Fruit fly (Drosophila melanogaster) whole organism, embryonic: ENCODE measurements around the gene kis.

Experiments used
- Atf6 ChIP-seq: fragments of 200-800 bp; sonication (Bioruptor generic); IDR thresholded peaks from 2 replicates; pipeline ENCODE4 v1.3.6; 2022; ENCODE audit warnings: missing biosample characterization, missing genetic modification characterization
- Blimp-1 ChIP-seq: fragments of 200-800 bp; sonication (Bioruptor generic); optimal IDR thresholded peaks from 3 replicates; lab custom pipeline; 2018; ENCODE audit warnings: missing biosample characterization, missing genetic modification characterization, mild to moderate bottlenecking, moderate library complexity, missing genetic modification reagents
- CG11456 ChIP-seq: fragments of 200-800 bp; sonication (Bioruptor generic); IDR thresholded peaks from 3 replicates; pipeline ENCODE4 v1.3.6; 2022; ENCODE audit warnings: missing biosample characterization, missing genetic modification characterization
- CG11504 ChIP-seq: fragments of 200-800 bp; sonication (Bioruptor generic); optimal IDR thresholded peaks from 3 replicates; lab custom pipeline; 2019; ENCODE audit warnings: missing biosample characterization, mild to moderate bottlenecking, missing genetic modification characterization, moderate library complexity
- CG12104 ChIP-seq: fragments of 200-800 bp; sonication (Bioruptor generic); optimal IDR thresholded peaks from 3 replicates; lab custom pipeline; 2016; ENCODE audit warnings: missing biosample characterization, missing genetic modification characterization
- CG1233 ChIP-seq: fragments of 200-800 bp; sonication (Bioruptor generic); optimal IDR thresholded peaks from 4 replicates; lab custom pipeline; 2018; ENCODE audit warnings: missing biosample characterization, mild to moderate bottlenecking, missing genetic modification characterization
- CG12744 ChIP-seq: fragments of 200-800 bp; sonication (Bioruptor generic); optimal IDR thresholded peaks from 2 replicates; lab custom pipeline; 2016; ENCODE audit warnings: missing biosample characterization, missing genetic modification characterization
- CG15696 ChIP-seq: fragments of 200-800 bp; sonication (Bioruptor generic); optimal IDR thresholded peaks from 2 replicates; lab custom pipeline; 2019; ENCODE audit warnings: missing biosample characterization, mild to moderate bottlenecking, missing genetic modification characterization, moderate library complexity
- CG18476 ChIP-seq: fragments of 200-800 bp; sonication (Bioruptor generic); optimal IDR thresholded peaks from 2 replicates; lab custom pipeline; 2016; ENCODE audit warnings: missing biosample characterization, mild to moderate bottlenecking, missing genetic modification characterization
- CG18764 ChIP-seq: fragments of 200-800 bp; sonication (Bioruptor generic); optimal IDR thresholded peaks from 3 replicates; lab custom pipeline; 2016; ENCODE audit warnings: missing biosample characterization, missing genetic modification characterization
- CG30403 ChIP-seq: fragments of 200-800 bp; sonication (Bioruptor generic); optimal IDR thresholded peaks from 3 replicates; lab custom pipeline; 2016; ENCODE audit warnings: missing biosample characterization, missing genetic modification characterization
- CG32767 ChIP-seq: fragments of 200-800 bp; sonication (Bioruptor generic); IDR thresholded peaks from 2 replicates; pipeline ENCODE4 v1.3.6; 2022; ENCODE audit warnings: missing biosample characterization, missing genetic modification characterization
- CG34422 ChIP-seq: fragments of 200-800 bp; sonication (Bioruptor generic); IDR thresholded peaks from 3 replicates; pipeline ENCODE4 v1.3.6; 2022; ENCODE audit warnings: missing biosample characterization, missing genetic modification characterization
- CG6765 ChIP-seq: fragments of 200-800 bp; sonication (Bioruptor generic); optimal IDR thresholded peaks from 3 replicates; lab custom pipeline; 2017; ENCODE audit warnings: missing biosample characterization, mild to moderate bottlenecking, missing genetic modification characterization
- CG7745 ChIP-seq: fragments of 200-800 bp; sonication (Bioruptor generic); optimal IDR thresholded peaks from 2 replicates; lab custom pipeline; 2018; ENCODE audit warnings: missing biosample characterization, mild to moderate bottlenecking, missing genetic modification characterization, moderate library complexity
- CG7987 ChIP-seq: fragments of 200-800 bp; sonication (Bioruptor generic); optimal IDR thresholded peaks from 2 replicates; lab custom pipeline; 2018; ENCODE audit warnings: missing biosample characterization, mild to moderate bottlenecking, missing genetic modification characterization, moderate library complexity
- CG9215 ChIP-seq: fragments of 200-800 bp; sonication (Bioruptor generic); IDR thresholded peaks from 2 replicates; pipeline ENCODE4 v1.3.6; 2022; ENCODE audit warnings: missing biosample characterization, missing genetic modification characterization
- CkIIα-i1 ChIP-seq: fragments of 200-800 bp; sonication (Bioruptor generic); IDR thresholded peaks from 2 replicates; pipeline ENCODE4 v1.3.6; 2022; ENCODE audit warnings: missing biosample characterization, missing genetic modification characterization
- Eip74EF ChIP-seq, 2 experiments: fragments of 200-800 bp in 1 of 2; fragments of >200 bp in 1 of 2; sonication (Bioruptor generic) in 1 of 2; optimal IDR thresholded peaks; 2 replicates each; lab custom pipeline; 2017 to 2019; ENCODE audit warnings: missing biosample characterization in 2 of 2, missing genetic modification characterization in 2 of 2, mild to moderate bottlenecking in 1 of 2, moderate library complexity in 1 of 2
- Ets97D ChIP-seq: fragments of 200-800 bp; sonication (Bioruptor generic); optimal IDR thresholded peaks from 3 replicates; lab custom pipeline; 2016; ENCODE audit warnings: missing biosample characterization, missing genetic modification characterization
- HmgZ ChIP-seq: fragments of 200-800 bp; sonication (Bioruptor generic); optimal IDR thresholded peaks from 2 replicates; lab custom pipeline; 2018; ENCODE audit warnings: missing biosample characterization, mild to moderate bottlenecking, missing genetic modification characterization
- Mes4 ChIP-seq: fragments of 200-800 bp; sonication (Bioruptor generic); optimal IDR thresholded peaks from 2 replicates; lab custom pipeline; 2016; ENCODE audit warnings: missing biosample characterization, missing genetic modification characterization
- NK7.1 ChIP-seq: fragments of 200-800 bp; sonication (Bioruptor generic); optimal IDR thresholded peaks from 3 replicates; lab custom pipeline; 2016; ENCODE audit warnings: missing biosample characterization, missing genetic modification characterization
- Neu2 ChIP-seq: fragments of 200-800 bp; sonication (Bioruptor generic); optimal IDR thresholded peaks from 3 replicates; lab custom pipeline; 2016; ENCODE audit warnings: missing biosample characterization, missing genetic modification characterization, borderline replicate concordance
- Nf-YB ChIP-seq: fragments of 200-800 bp; sonication (Bioruptor generic); optimal IDR thresholded peaks from 3 replicates; lab custom pipeline; 2019; ENCODE audit warnings: missing biosample characterization, mild to moderate bottlenecking, missing genetic modification characterization, moderate library complexity
- Pdp1 ChIP-seq, 2 experiments: fragments of 200-800 bp; sonication (Bioruptor generic); optimal IDR thresholded peaks; 3 replicates each; lab custom pipeline; 2016; ENCODE audit warnings: missing biosample characterization in 2 of 2, missing genetic modification characterization in 2 of 2, mild to moderate bottlenecking in 1 of 2, moderate library complexity in 1 of 2
- Side ChIP-seq: fragments of 200-800 bp; sonication (Bioruptor generic); optimal IDR thresholded peaks from 2 replicates; lab custom pipeline; 2016; ENCODE audit warnings: missing biosample characterization, missing genetic modification characterization
- Sry-β ChIP-seq: fragments of 200-800 bp; sonication (Bioruptor generic); optimal IDR thresholded peaks from 2 replicates; lab custom pipeline; 2018; ENCODE audit warnings: missing biosample characterization, mild to moderate bottlenecking, missing genetic modification characterization, moderate library complexity
- Sry-δ ChIP-seq: fragments of 200-800 bp; sonication (Bioruptor generic); optimal IDR thresholded peaks from 2 replicates; lab custom pipeline; 2016; ENCODE audit warnings: missing biosample characterization, missing genetic modification characterization
- Ssrp ChIP-seq: fragments of 200-800 bp; sonication (Bioruptor generic); optimal IDR thresholded peaks from 2 replicates; lab custom pipeline; 2018; ENCODE audit warnings: missing biosample characterization, mild to moderate bottlenecking, missing genetic modification characterization, moderate library complexity
- bab2 ChIP-seq: fragments of 200-800 bp; sonication (Bioruptor generic); optimal IDR thresholded peaks from 2 replicates; lab custom pipeline; 2016; ENCODE audit warnings: missing biosample characterization, missing genetic modification characterization
- cas ChIP-seq: fragments of 200-800 bp; sonication (Bioruptor generic); IDR thresholded peaks from 2 replicates; pipeline ENCODE4 v1.3.6; 2022; ENCODE audit warnings: missing biosample characterization, missing genetic modification characterization
- chn ChIP-seq: fragments of 200-800 bp; sonication (Bioruptor generic); optimal IDR thresholded peaks from 2 replicates; lab custom pipeline; 2016; ENCODE audit warnings: missing biosample characterization, missing genetic modification characterization
- dimm ChIP-seq: fragments of 200-800 bp; sonication (Bioruptor generic); IDR thresholded peaks from 2 replicates; pipeline ENCODE4 v1.3.6; 2022; ENCODE audit warnings: missing biosample characterization, missing genetic modification characterization
- dm ChIP-seq: fragments of 200-800 bp; sonication (Bioruptor generic); optimal IDR thresholded peaks from 3 replicates; lab custom pipeline; 2016; ENCODE audit warnings: missing biosample characterization, missing genetic modification characterization
- fd102C ChIP-seq: fragments of 200-800 bp; sonication (Bioruptor generic); optimal IDR thresholded peaks from 2 replicates; lab custom pipeline; 2018; ENCODE audit warnings: missing biosample characterization, mild to moderate bottlenecking, missing genetic modification characterization, moderate library complexity
- gce ChIP-seq: fragments of 200-800 bp; sonication (Bioruptor generic); IDR thresholded peaks from 3 replicates; pipeline ENCODE4 v1.3.6; 2022; ENCODE audit warnings: missing biosample characterization, missing genetic modification characterization
- gcm ChIP-seq: fragments of 200-800 bp; sonication (Bioruptor generic); optimal IDR thresholded peaks from 2 replicates; lab custom pipeline; 2019; ENCODE audit warnings: missing biosample characterization, mild to moderate bottlenecking, missing genetic modification characterization, moderate library complexity
- jigr1 ChIP-seq: fragments of 200-800 bp; sonication (Bioruptor generic); IDR thresholded peaks from 3 replicates; pipeline ENCODE4 v1.3.6; 2022; ENCODE audit warnings: missing biosample characterization, missing genetic modification characterization
- jumu ChIP-seq: fragments of 200-800 bp; sonication (Bioruptor generic); optimal IDR thresholded peaks from 3 replicates; lab custom pipeline; 2016; ENCODE audit warnings: missing biosample characterization, missing genetic modification characterization
- maf-S ChIP-seq: fragments of 200-800 bp; sonication (Bioruptor generic); optimal IDR thresholded peaks from 2 replicates; lab custom pipeline; 2016; ENCODE audit warnings: missing biosample characterization, missing genetic modification characterization
- mirr ChIP-seq: fragments of 200-800 bp; sonication (Bioruptor generic); optimal IDR thresholded peaks from 3 replicates; lab custom pipeline; 2018; ENCODE audit warnings: missing biosample characterization, mild to moderate bottlenecking, missing genetic modification characterization
- odd ChIP-seq: fragments of 200-800 bp; sonication (Bioruptor generic); optimal IDR thresholded peaks from 2 replicates; lab custom pipeline; 2017; ENCODE audit warnings: missing biosample characterization, mild to moderate bottlenecking, missing genetic modification characterization
- phol ChIP-seq: fragments of 200-800 bp; sonication (Bioruptor generic); optimal IDR thresholded peaks from 3 replicates; lab custom pipeline; 2018; ENCODE audit warnings: missing biosample characterization, mild to moderate bottlenecking, missing genetic modification characterization, moderate library complexity
- psq ChIP-seq: fragments of 200-800 bp; sonication (Bioruptor generic); optimal IDR thresholded peaks from 2 replicates; lab custom pipeline; 2017; ENCODE audit warnings: missing biosample characterization, missing genetic modification characterization
- run ChIP-seq: fragments of 200-800 bp; sonication (Bioruptor generic); optimal IDR thresholded peaks from 3 replicates; lab custom pipeline; 2018; ENCODE audit warnings: missing biosample characterization, mild to moderate bottlenecking, missing genetic modification characterization
- slbo ChIP-seq: fragments of 200-800 bp; sonication (Bioruptor generic); IDR thresholded peaks from 2 replicates; pipeline ENCODE4 v1.3.6; 2022; ENCODE audit warnings: missing biosample characterization, missing genetic modification characterization
- trh ChIP-seq: fragments of 200-800 bp; sonication (Bioruptor generic); optimal IDR thresholded peaks from 2 replicates; lab custom pipeline; 2016; ENCODE audit warnings: missing biosample characterization, missing genetic modification characterization
- vnd ChIP-seq: fragments of 200-800 bp; sonication (Bioruptor generic); IDR thresholded peaks from 3 replicates; pipeline ENCODE4 v1.3.6; 2022; ENCODE audit warnings: missing biosample characterization, missing genetic modification characterization; ENCODE audit not compliant: partially characterized antibody
- wek ChIP-seq: fragments of 200-800 bp; sonication (Bioruptor generic); optimal IDR thresholded peaks from 3 replicates; lab custom pipeline; 2018; ENCODE audit warnings: missing biosample characterization, mild to moderate bottlenecking, missing genetic modification characterization, moderate library complexity

Gene kis

dm6 chr2L:223351-223750, 27.3 kb downstream of the kis start (continued):
- TF ChIP-seq CG18764: peak; percentile 76
- peak; percentile 88 for TF ChIP-seq CG30403 (GFP tag; lab: Kevin White, UChicago)
- peak; percentile 88 for TF ChIP-seq gce (GFP tag; lab: Robert Waterston, UW)
- TF ChIP-seq NK7.1 (GFP tag; lab: Kevin White, UChicago): peak; percentile 80
- peak; percentile 66 for TF ChIP-seq CG12744
- TF ChIP-seq Sry-δ (GFP tag; lab: Kevin White, UChicago): peak; percentile 45
- TF ChIP-seq fd102C (GFP tag; lab: Kevin White, UChicago): peak; percentile 61
- peak; percentile 89 for TF ChIP-seq Side (GFP tag; lab: Kevin White, UChicago)
- TF ChIP-seq jumu: peak; percentile 79
- TF ChIP-seq cas: 0 out of 2 replicates have a peak, but pooled peaks have one; percentile 18
- TF ChIP-seq slbo (GFP tag; lab: Robert Waterston, UW): peak; percentile 80
- TF ChIP-seq Nf-YB: peak; percentile 61
- peak; percentile 74 for TF ChIP-seq maf-S (GFP tag; lab: Kevin White, UChicago)
- TF ChIP-seq HmgZ: peak; percentile 45
- peak; percentile 50; the same call in 1 of the 2 replicates for TF ChIP-seq CG9215
- TF ChIP-seq Pdp1 (GFP tag; optimal IDR thresholded peaks at IDR 0.05; lab: Kevin White, UChicago): peak; percentile 84 to 89
- TF ChIP-seq vnd (GFP tag; lab: Robert Waterston, UW): no peak
- peak; percentile 76; the same call in 2 of the 3 replicates for TF ChIP-seq CG11456 (GFP tag; lab: Robert Waterston, UW)
- TF ChIP-seq CG15696 (tag; lab: Kevin White, UChicago): peak; percentile 71
- TF ChIP-seq wek (GFP tag; lab: Kevin White, UChicago): peak; percentile 2
- peak; percentile 87 for TF ChIP-seq phol (tag; lab: Kevin White, UChicago)
- peak; percentile 82 for TF ChIP-seq Blimp-1 (GFP tag; lab: Kevin White, UChicago)
- peak; percentile 72 for TF ChIP-seq CG1233 (GFP tag; lab: Kevin White, UChicago)
- TF ChIP-seq mirr: no peak
- TF ChIP-seq CG7745: no peak
- peak; percentile 24 for TF ChIP-seq CG7987
- TF ChIP-seq chn (GFP tag; lab: Kevin White, UChicago): peak; percentile 94
- TF ChIP-seq CG34422 (GFP tag; lab: Robert Waterston, UW): peak; percentile 90
- peak; percentile 87 for TF ChIP-seq CG11504 (tag; lab: Kevin White, UChicago)
- TF ChIP-seq gcm (GFP tag; lab: Kevin White, UChicago): peak; percentile 81
- peak; percentile 40 for TF ChIP-seq psq
- peak; percentile 59 for TF ChIP-seq Ets97D (GFP tag; lab: Kevin White, UChicago)
- TF ChIP-seq Ssrp (tag; lab: Kevin White, UChicago): peak; percentile 87
- TF ChIP-seq trh (GFP tag; lab: Kevin White, UChicago): peak; percentile 68
- TF ChIP-seq Neu2 (GFP tag; lab: Kevin White, UChicago): peak; percentile 20
- peak; percentile 69 for TF ChIP-seq CG32767 (GFP tag; lab: Robert Waterston, UW)
- 0 out of 3 replicates have a peak, but pooled peaks have one; percentile 20 for TF ChIP-seq jigr1
- TF ChIP-seq run (tag; lab: Kevin White, UChicago): peak; percentile 69
- peak; percentile 74 for TF ChIP-seq odd (GFP tag; lab: Kevin White, UChicago)
- peak; percentile 89 for TF ChIP-seq dimm (GFP tag; lab: Robert Waterston, UW)
- peak in 1 of 2 experiments; percentile 81 for TF ChIP-seq Eip74EF (GFP tag; optimal IDR thresholded peaks at IDR 0.05; lab: Kevin White, UChicago)
- no peak for TF ChIP-seq CkIIα-i1 (GFP tag; lab: Robert Waterston, UW)
- TF ChIP-seq CG12104: peak; percentile 52
- peak; percentile 67 for TF ChIP-seq Atf6
- TF ChIP-seq bab2 (GFP tag; lab: Kevin White, UChicago): peak; percentile 84
- TF ChIP-seq Mes4 (GFP tag; lab: Kevin White, UChicago): peak; percentile 79
- TF ChIP-seq CG6765 (GFP tag; lab: Kevin White, UChicago): peak; percentile 4
- peak; percentile 69 for TF ChIP-seq dm (GFP tag; lab: Kevin White, UChicago)
- TF ChIP-seq CG18476 (GFP tag; lab: Kevin White, UChicago): peak; percentile 85
- no peak for TF ChIP-seq Sry-β (GFP tag; lab: Kevin White, UChicago)
